Fruit fly (Drosophila melanogaster): Measurements from ENCODE around the gene meng.

Gene meng

dm6 chr2L:6794418-6794793 is 52.1 kb downstream of the meng start (continued):
- TF ChIP-seq NC2β (GFP tag; optimal IDR thresholded peaks at IDR 0.05) (no peak), CG7987 (GFP tag; optimal IDR thresholded peaks at IDR 0.05) (no peak), CG11504 (tag; optimal IDR thresholded peaks at IDR 0.05) (no peak), zf30C (GFP tag; optimal IDR thresholded peaks at IDR 0.05) (no peak), CG5180 (GFP tag; optimal IDR thresholded peaks at IDR 0.05) (peak; percentile 78), lab (GFP tag; optimal IDR thresholded peaks at IDR 0.05) (no peak), sqz (GFP tag; optimal IDR thresholded peaks at IDR 0.05) (peak; percentile 43), CG16779 (GFP tag; IDR thresholded peaks at IDR 0.05) (0 out of 2 replicates have a peak, but pooled peaks have one; percentile 16), so (GFP tag; IDR thresholded peaks at IDR 0.05) (no peak), CG3281 (GFP tag; optimal IDR thresholded peaks at IDR 0.05) (no peak), CG30020 (tag; optimal IDR thresholded peaks at IDR 0.05) (no peak), Stat92E (GFP tag; optimal IDR thresholded peaks at IDR 0.05) (peak in 1 of 3 experiments; percentile 8), chinmo (GFP tag; IDR thresholded peaks at IDR 0.05; ENCODE audit: partially characterized antibody) (peak; percentile 74; the same call in 1 of the 4 replicates), knrl (GFP tag; IDR thresholded peaks at IDR 0.05; ENCODE audit: partially characterized antibody) (0 out of 3 replicates have a peak, but pooled peaks have one; percentile 35), amos (GFP tag; IDR thresholded peaks at IDR 0.05; ENCODE audit: partially characterized antibody) (peak; percentile 14; the same call in 1 of the 2 replicates), z (GFP tag; IDR thresholded peaks at IDR 0.05) (peak; percentile 97), CG12155 (GFP tag; optimal IDR thresholded peaks at IDR 0.05) (no peak), salm (tag; optimal IDR thresholded peaks at IDR 0.05) (no peak), CG18262 (tag; optimal IDR thresholded peaks at IDR 0.05) (no peak), CG17359 (tag; optimal IDR thresholded peaks at IDR 0.05) (peak; percentile 22), CG34376 (GFP tag; optimal IDR thresholded peaks at IDR 0.05) (peak; percentile 8), CG6765 (GFP tag; optimal IDR thresholded peaks at IDR 0.05) (peak; percentile 29), rib (GFP tag; IDR thresholded peaks at IDR 0.05) (0 out of 2 replicates have a peak, but pooled peaks have one; percentile 10), ems (GFP tag; optimal IDR thresholded peaks at IDR 0.05) (no peak)

dm6 chr2L:6794956-6795522 is 52.7 kb downstream of the meng start:
- 0 out of 3 replicates have a peak, but pooled peaks have one; percentile 27 for TF ChIP-seq Optix (GFP tag; IDR thresholded peaks at IDR 0.05)
- no peak for TF ChIP-seq CG9609 (GFP tag; optimal IDR thresholded peaks at IDR 0.05)
- TF ChIP-seq CG4282 (GFP tag; optimal IDR thresholded peaks at IDR 0.05), result no peak
- TF ChIP-seq CG31388 (GFP tag; optimal IDR thresholded peaks at IDR 0.05), result no peak
- TF ChIP-seq fd96Cb (tag; optimal IDR thresholded peaks at IDR 0.05), result peak; percentile 35
- no peak for TF ChIP-seq CG12299 (tag; optimal IDR thresholded peaks at IDR 0.05)
- TF ChIP-seq CG4404 (GFP tag; IDR thresholded peaks at IDR 0.05), result no peak
- TF ChIP-seq al (GFP tag; IDR thresholded peaks at IDR 0.05), result no peak
- no peak for TF ChIP-seq CG11247 (GFP tag; IDR thresholded peaks at IDR 0.05)
- no peak for TF ChIP-seq sc (optimal IDR thresholded peaks at IDR 0.05)
- TF ChIP-seq sc (GFP tag; optimal IDR thresholded peaks at IDR 0.05), result no peak
- no peak for TF ChIP-seq ase (GFP tag; IDR thresholded peaks at IDR 0.05)
- TF ChIP-seq CG17612 (GFP tag; IDR thresholded peaks at IDR 0.05), result no peak
- no peak for TF ChIP-seq CG3407 (GFP tag; optimal IDR thresholded peaks at IDR 0.05)
- no peak for TF ChIP-seq peb (GFP tag; IDR thresholded peaks at IDR 0.05)
- peak; percentile 24 for TF ChIP-seq Side (GFP tag; optimal IDR thresholded peaks at IDR 0.05)
- 0 out of 2 replicates have a peak, but pooled peaks have one; percentile 43 for TF ChIP-seq sim (GFP tag; IDR thresholded peaks at IDR 0.05)
- TF ChIP-seq pros (GFP tag; optimal IDR thresholded peaks at IDR 0.05), result no peak
- peak; percentile 80 for TF ChIP-seq sens (GFP tag)
- peak in 1 of 2 experiments; percentile 4 for TF ChIP-seq dpn (GFP tag; optimal IDR thresholded peaks at IDR 0.05)
- peak; percentile 24 for TF ChIP-seq bab2 (GFP tag; optimal IDR thresholded peaks at IDR 0.05)
- 0 out of 2 replicates have a peak, but pooled peaks have one; percentile 15 for TF ChIP-seq CG31441 (GFP tag; IDR thresholded peaks at IDR 0.05)
- TF ChIP-seq CG7839 (tag; optimal IDR thresholded peaks at IDR 0.05), result peak; percentile 32
- no peak for TF ChIP-seq disco-r (GFP tag; optimal IDR thresholded peaks at IDR 0.05)
- no peak for TF ChIP-seq CG4854 (GFP tag; optimal IDR thresholded peaks at IDR 0.05)
- peak; percentile 35 for TF ChIP-seq nmo (GFP tag; optimal IDR thresholded peaks at IDR 0.05)
- TF ChIP-seq CG1602 (GFP tag; optimal IDR thresholded peaks at IDR 0.05), result no peak
